Worm (Caenorhabditis elegans): ENCODE measurements around the gene tceb-3.

- TF ChIP-seq ceh-48 (tag; optimal IDR thresholded peaks at IDR 0.05): no peak
- TF ChIP-seq pha-4 (tag; optimal IDR thresholded peaks at IDR 0.05): no peak
- no peak for TF ChIP-seq rnt-1 (tag; optimal IDR thresholded peaks at IDR 0.05)
- TF ChIP-seq pqm-1 (tag; optimal IDR thresholded peaks at IDR 0.05): no peak
- no peak for TF ChIP-seq F13H6.1 (tag; optimal IDR thresholded peaks at IDR 0.05)
- no peak for TF ChIP-seq ama-1 (optimal IDR thresholded peaks at IDR 0.05)
- no peak for TF ChIP-seq pros-1 (tag; optimal IDR thresholded peaks at IDR 0.05)
- TF ChIP-seq fkh-10 (GFP tag; optimal IDR thresholded peaks at IDR 0.05): no peak
- TF ChIP-seq ceh-6 (GFP tag; optimal IDR thresholded peaks at IDR 0.05): no peak
- TF ChIP-seq che-1 (tag; optimal IDR thresholded peaks at IDR 0.05): no peak
- TF ChIP-seq ets-4 (tag; optimal IDR thresholded peaks at IDR 0.05): no peak
Measured at ce11 chrII:10924669-10925068, 22.5 kb downstream of the tceb-3 start.
